Fruit fly (Drosophila melanogaster) whole organism, embryonic: ENCODE results near the gene RSG7.

ENCODE experiments used
- Atf-2 ChIP-seq: fragments of 200-800 bp; sonication (Bioruptor generic); optimal IDR thresholded peaks from 2 replicates; lab custom pipeline; 2016; ENCODE audit warnings: missing biosample characterization, missing genetic modification characterization
- Bdp1 ChIP-seq: fragments of 200-800 bp; sonication (Bioruptor generic); optimal IDR thresholded peaks from 3 replicates; lab custom pipeline; 2016; ENCODE audit warnings: missing biosample characterization, missing genetic modification characterization
- C15 ChIP-seq: fragments of 200-800 bp; sonication (Bioruptor generic); IDR thresholded peaks from 3 replicates; pipeline ENCODE4 v1.3.6; 2022; ENCODE audit warnings: missing biosample characterization, missing genetic modification characterization
- CG10267 ChIP-seq: fragments of 200-800 bp; sonication (Bioruptor generic); optimal IDR thresholded peaks from 2 replicates; lab custom pipeline; 2018; ENCODE audit warnings: missing biosample characterization, mild to moderate bottlenecking, missing genetic modification characterization, moderate library complexity
- CG10979 ChIP-seq: fragments of 200-800 bp; sonication (Bioruptor generic); optimal IDR thresholded peaks from 2 replicates; lab custom pipeline; 2018; ENCODE audit warnings: missing biosample characterization, mild to moderate bottlenecking, missing genetic modification characterization, moderate library complexity
- CG11456 ChIP-seq: fragments of 200-800 bp; sonication (Bioruptor generic); IDR thresholded peaks from 3 replicates; pipeline ENCODE4 v1.3.6; 2022; ENCODE audit warnings: missing biosample characterization, missing genetic modification characterization
- CG11504 ChIP-seq: fragments of 200-800 bp; sonication (Bioruptor generic); optimal IDR thresholded peaks from 3 replicates; lab custom pipeline; 2019; ENCODE audit warnings: missing biosample characterization, mild to moderate bottlenecking, missing genetic modification characterization, moderate library complexity
- CG13287 ChIP-seq: fragments of 200-800 bp; sonication (Bioruptor generic); IDR thresholded peaks from 2 replicates; pipeline ENCODE4 v1.3.6; 2022; ENCODE audit warnings: missing biosample characterization, missing genetic modification characterization; ENCODE audit not compliant: partially characterized antibody
- CG14441 ChIP-seq: fragments of 200-800 bp; sonication (Bioruptor generic); IDR thresholded peaks from 2 replicates; pipeline ENCODE4 v1.3.6; 2022; ENCODE audit warnings: missing biosample characterization, missing genetic modification characterization
- CG14965 ChIP-seq: fragments of 200-800 bp; sonication (Bioruptor generic); optimal IDR thresholded peaks from 2 replicates; lab custom pipeline; 2016; ENCODE audit warnings: missing biosample characterization, missing genetic modification characterization, borderline replicate concordance
- CG16815 ChIP-seq: fragments of 200-800 bp; sonication (Bioruptor generic); optimal IDR thresholded peaks from 3 replicates; lab custom pipeline; 2017; ENCODE audit warnings: missing biosample characterization, mild to moderate bottlenecking, missing genetic modification characterization
- CG17829 ChIP-seq: fragments of 200-800 bp; optimal IDR thresholded peaks from 2 replicates; lab custom pipeline; 2019; ENCODE audit warnings: missing biosample characterization, mild to moderate bottlenecking, missing genetic modification characterization, moderate library complexity
- CG2678 ChIP-seq: fragments of 200-800 bp; sonication (Bioruptor generic); optimal IDR thresholded peaks from 3 replicates; lab custom pipeline; 2019; ENCODE audit warnings: missing biosample characterization, mild to moderate bottlenecking, missing genetic modification characterization, moderate library complexity
- CG2712 ChIP-seq: fragments of 200-800 bp; optimal IDR thresholded peaks from 3 replicates; lab custom pipeline; 2019; ENCODE audit warnings: missing biosample characterization, mild to moderate bottlenecking, missing genetic modification characterization, moderate library complexity
- CG7839 ChIP-seq: fragments of 200-800 bp; sonication (Bioruptor generic); optimal IDR thresholded peaks from 3 replicates; lab custom pipeline; 2018; ENCODE audit warnings: missing biosample characterization, mild to moderate bottlenecking, missing genetic modification characterization, moderate library complexity
- CG8944 ChIP-seq: fragments of 200-800 bp; sonication (Bioruptor generic); optimal IDR thresholded peaks from 3 replicates; lab custom pipeline; 2016; ENCODE audit warnings: missing biosample characterization, missing genetic modification characterization
- CHES-1-like ChIP-seq: fragments of 200-800 bp; sonication (Bioruptor generic); optimal IDR thresholded peaks from 2 replicates; lab custom pipeline; 2016; ENCODE audit warnings: missing biosample characterization, missing genetic modification characterization
- CTCF ChIP-seq: fragments of 200-800 bp; sonication (Bioruptor generic); optimal IDR thresholded peaks from 2 replicates; lab custom pipeline; 2017; ENCODE audit warnings: missing biosample characterization, mild to moderate bottlenecking, missing genetic modification characterization, moderate library complexity
- D19A ChIP-seq: fragments of 200-800 bp; optimal IDR thresholded peaks from 3 replicates; lab custom pipeline; 2019; ENCODE audit warnings: missing biosample characterization, mild to moderate bottlenecking, missing genetic modification characterization, moderate library complexity
- D19B ChIP-seq: fragments of 200-800 bp; sonication (Bioruptor generic); optimal IDR thresholded peaks from 2 replicates; lab custom pipeline; 2017; ENCODE audit warnings: missing biosample characterization, mild to moderate bottlenecking, missing genetic modification characterization
- Dbx ChIP-seq: fragments of 200-800 bp; sonication (Bioruptor generic); IDR thresholded peaks from 3 replicates; pipeline ENCODE4 v1.3.6; 2022; ENCODE audit warnings: missing biosample characterization, missing genetic modification characterization
- Deaf1 ChIP-seq: fragments of 200-800 bp; optimal IDR thresholded peaks from 3 replicates; lab custom pipeline; 2019; ENCODE audit warnings: missing biosample characterization, mild to moderate bottlenecking, missing genetic modification characterization, moderate library complexity
- Dek ChIP-seq: fragments of 200-800 bp; sonication (Bioruptor generic); optimal IDR thresholded peaks from 3 replicates; lab custom pipeline; 2019; ENCODE audit warnings: missing biosample characterization, mild to moderate bottlenecking, missing genetic modification characterization, moderate library complexity
- Drgx ChIP-seq: fragments of 200-800 bp; sonication (Bioruptor generic); IDR thresholded peaks from 2 replicates; pipeline ENCODE4 v1.3.6; 2022; ENCODE audit warnings: missing biosample characterization, missing genetic modification characterization
- Hsf ChIP-seq: fragments of 200-800 bp; sonication (Bioruptor generic); optimal IDR thresholded peaks from 3 replicates; lab custom pipeline; 2016; ENCODE audit warnings: missing biosample characterization, missing genetic modification characterization
- Lim3 ChIP-seq: fragments of 200-800 bp; sonication (Bioruptor generic); IDR thresholded peaks from 2 replicates; pipeline ENCODE4 v1.3.6; 2022; ENCODE audit warnings: missing biosample characterization, missing genetic modification characterization
- Mes4 ChIP-seq: fragments of 200-800 bp; sonication (Bioruptor generic); optimal IDR thresholded peaks from 2 replicates; lab custom pipeline; 2016; ENCODE audit warnings: missing biosample characterization, missing genetic modification characterization
- Nf-YB ChIP-seq: fragments of 200-800 bp; sonication (Bioruptor generic); optimal IDR thresholded peaks from 3 replicates; lab custom pipeline; 2019; ENCODE audit warnings: missing biosample characterization, mild to moderate bottlenecking, missing genetic modification characterization, moderate library complexity
- Nf-YC ChIP-seq: fragments of 200-800 bp; optimal IDR thresholded peaks from 3 replicates; lab custom pipeline; 2019; ENCODE audit warnings: missing biosample characterization, mild to moderate bottlenecking, missing genetic modification characterization, moderate library complexity
- Ravus ChIP-seq: fragments of 200-800 bp; sonication (Bioruptor generic); IDR thresholded peaks from 2 replicates; pipeline ENCODE4 v1.3.6; 2022; ENCODE audit warnings: missing biosample characterization, missing genetic modification characterization
- Sin3A ChIP-seq: fragments of >200 bp; optimal IDR thresholded peaks from 2 replicates; lab custom pipeline; 2018
- Spps ChIP-seq: fragments of 200-800 bp; sonication (Bioruptor generic); optimal IDR thresholded peaks from 2 replicates; lab custom pipeline; 2018; ENCODE audit warnings: missing biosample characterization, mild to moderate bottlenecking, missing genetic modification characterization
- Trl ChIP-seq, 3 experiments: fragments of >200 bp in 2 of 3; fragments of 200-800 bp in 1 of 3; sonication (Bioruptor generic) in 1 of 3; optimal IDR thresholded peaks; 2 replicates in 1 of 3; 3 replicates in 2 of 3; lab custom pipeline; 2016 to 2017; ENCODE audit warnings: missing biosample characterization in 1 of 3, missing genetic modification characterization in 1 of 3
- Xrp1 ChIP-seq: fragments of 200-800 bp; sonication (Bioruptor generic); IDR thresholded peaks from 2 replicates; pipeline ENCODE4 v1.3.6; 2022; ENCODE audit warnings: missing biosample characterization, missing genetic modification characterization
- al ChIP-seq: fragments of 200-800 bp; sonication (Bioruptor generic); IDR thresholded peaks from 2 replicates; pipeline ENCODE4 v1.3.6; 2022; ENCODE audit warnings: missing biosample characterization, missing genetic modification characterization
- corto ChIP-seq: fragments of 200-800 bp; sonication (Bioruptor generic); optimal IDR thresholded peaks from 2 replicates; lab custom pipeline; 2016; ENCODE audit warnings: missing biosample characterization, mild to moderate bottlenecking, missing genetic modification characterization, moderate library complexity
- crc ChIP-seq: fragments of 200-800 bp; sonication (Bioruptor generic); optimal IDR thresholded peaks from 2 replicates; lab custom pipeline; 2016; ENCODE audit warnings: missing biosample characterization, missing genetic modification characterization
- dm ChIP-seq: fragments of 200-800 bp; sonication (Bioruptor generic); optimal IDR thresholded peaks from 3 replicates; lab custom pipeline; 2016; ENCODE audit warnings: missing biosample characterization, missing genetic modification characterization
- fd102C ChIP-seq: fragments of 200-800 bp; sonication (Bioruptor generic); optimal IDR thresholded peaks from 2 replicates; lab custom pipeline; 2018; ENCODE audit warnings: missing biosample characterization, mild to moderate bottlenecking, missing genetic modification characterization, moderate library complexity
- gfzf ChIP-seq: fragments of 200-800 bp; sonication (Bioruptor generic); optimal IDR thresholded peaks from 2 replicates; lab custom pipeline; 2016; ENCODE audit warnings: missing biosample characterization, mild to moderate bottlenecking, missing genetic modification characterization, moderate library complexity
- gsb-n ChIP-seq: fragments of 200-800 bp; sonication (Bioruptor generic); optimal IDR thresholded peaks from 3 replicates; lab custom pipeline; 2018; ENCODE audit warnings: missing biosample characterization, mild to moderate bottlenecking, missing genetic modification characterization
- gt ChIP-seq: fragments of 200-800 bp; sonication (Bioruptor generic); IDR thresholded peaks from 2 replicates; pipeline ENCODE4 v1.3.6; 2022; ENCODE audit warnings: missing biosample characterization, missing genetic modification characterization
- jing ChIP-seq: fragments of 200-800 bp; sonication (Bioruptor generic); optimal IDR thresholded peaks from 2 replicates; lab custom pipeline; 2018; ENCODE audit warnings: missing biosample characterization, mild to moderate bottlenecking, missing genetic modification characterization
- lola ChIP-seq, 3 experiments: fragments of >200 bp in 2 of 3; fragments of 200-800 bp in 1 of 3; sonication (Bioruptor generic) in 1 of 3; optimal IDR thresholded peaks; 2 replicates each; lab custom pipeline; 2017 to 2019; ENCODE audit warnings: missing biosample characterization in 3 of 3, missing genetic modification characterization in 3 of 3, mild to moderate bottlenecking in 1 of 3, moderate library complexity in 1 of 3
- nmo ChIP-seq: fragments of 200-800 bp; sonication (Bioruptor generic); optimal IDR thresholded peaks from 2 replicates; lab custom pipeline; 2018; ENCODE audit warnings: missing biosample characterization, mild to moderate bottlenecking, missing genetic modification characterization, moderate library complexity
- onecut ChIP-seq: fragments of 200-800 bp; sonication (Bioruptor generic); IDR thresholded peaks from 2 replicates; pipeline ENCODE4 v1.3.6; 2022; ENCODE audit warnings: missing biosample characterization, missing genetic modification characterization
- pfk ChIP-seq: fragments of 200-800 bp; sonication (Bioruptor generic); optimal IDR thresholded peaks from 2 replicates; lab custom pipeline; 2018; ENCODE audit warnings: missing biosample characterization, mild to moderate bottlenecking, missing genetic modification characterization, moderate library complexity
- zen ChIP-seq: fragments of 200-800 bp; sonication (Bioruptor generic); optimal IDR thresholded peaks from 3 replicates; lab custom pipeline; 2018; ENCODE audit warnings: missing biosample characterization, mild to moderate bottlenecking, missing genetic modification characterization, moderate library complexity
- zen2 ChIP-seq: fragments of 200-800 bp; sonication (Bioruptor generic); IDR thresholded peaks from 3 replicates; pipeline ENCODE4 v1.3.6; 2022; ENCODE audit warnings: missing biosample characterization, missing genetic modification characterization; ENCODE audit not compliant: partially characterized antibody

Gene RSG7

DNA sequence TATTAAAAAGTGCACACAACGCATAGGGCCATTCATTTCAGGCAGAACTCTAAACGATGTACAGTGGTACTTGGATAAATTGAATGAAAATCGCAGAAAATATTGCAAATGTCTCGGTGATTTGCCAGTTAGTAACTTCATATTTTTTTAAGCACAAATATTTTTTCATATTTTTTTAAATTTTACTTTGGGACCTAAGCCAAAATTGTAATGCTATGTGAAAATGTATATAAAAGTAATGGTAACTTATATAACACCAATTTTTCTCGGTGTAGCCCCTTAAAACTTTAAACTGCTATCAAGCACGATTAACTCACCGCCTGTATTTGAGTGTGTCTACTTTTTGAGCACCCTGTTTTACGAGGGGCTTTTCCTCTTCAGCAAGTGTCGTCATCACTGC is 23.0 kb downstream of the RSG7 start (continued):
- TF ChIP-seq CG17829 (tag; lab: Kevin White, UChicago) (no peak), CG11456 (GFP tag; lab: Robert Waterston, UW) (no peak), dm (GFP tag; lab: Kevin White, UChicago) (no peak), corto (GFP tag; lab: Kevin White, UChicago) (no peak), gfzf (GFP tag; lab: Kevin White, UChicago) (no peak), CG2678 (tag; lab: Kevin White, UChicago) (peak; percentile 29), fd102C (GFP tag; lab: Kevin White, UChicago) (no peak), gt (GFP tag; lab: Robert Waterston, UW) (no peak), D19A (tag; lab: Kevin White, UChicago) (peak; percentile 2), CG11504 (tag; lab: Kevin White, UChicago) (peak; percentile 48), CG2712 (tag; lab: Kevin White, UChicago) (peak; percentile 11), Atf-2 (no peak), CG14965 (GFP tag; lab: Kevin White, UChicago) (no peak), Dbx (GFP tag; lab: Robert Waterston, UW) (no peak), CG10267 (no peak), Deaf1 (tag; lab: Kevin White, UChicago) (no peak), Mes4 (GFP tag; lab: Kevin White, UChicago) (no peak), Xrp1 (GFP tag; lab: Robert Waterston, UW) (no peak), Spps (tag; lab: Kevin White, UChicago) (no peak), jing (GFP tag; lab: Kevin White, UChicago) (no peak), onecut (GFP tag; lab: Robert Waterston, UW) (no peak), nmo (no peak), Nf-YC (tag; lab: Kevin White, UChicago) (no peak), CG7839 (peak; percentile 13)

DNA sequence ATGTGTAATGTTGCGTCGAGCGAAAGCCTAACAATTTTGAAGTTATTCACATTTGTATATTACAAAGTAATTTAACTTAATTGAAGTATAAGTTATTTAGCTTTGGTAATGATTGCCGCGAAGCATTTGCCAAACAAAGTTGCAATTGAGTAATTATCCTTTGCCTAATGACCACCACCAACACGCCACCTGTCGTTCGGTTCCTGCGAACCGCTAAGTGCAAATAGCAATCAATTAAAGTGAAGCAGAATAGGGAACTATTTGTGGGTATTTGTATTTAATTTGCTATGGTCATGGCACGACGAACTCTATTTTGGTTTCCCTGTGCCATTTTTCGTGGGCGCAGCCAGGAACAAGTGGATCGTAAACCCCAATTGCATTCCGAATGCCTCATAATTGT is 23.6 kb downstream of the RSG7 start:
- no peak for TF ChIP-seq Hsf (GFP tag; lab: Kevin White, UChicago)
- peak; percentile 73 for TF ChIP-seq CG10979 (tag; lab: Kevin White, UChicago)
- TF ChIP-seq CTCF = peak; percentile 72
- TF ChIP-seq Ravus (GFP tag; lab: Robert Waterston, UW) = no peak
- TF ChIP-seq Nf-YB (GFP tag; lab: Kevin White, UChicago) = no peak

DNA sequence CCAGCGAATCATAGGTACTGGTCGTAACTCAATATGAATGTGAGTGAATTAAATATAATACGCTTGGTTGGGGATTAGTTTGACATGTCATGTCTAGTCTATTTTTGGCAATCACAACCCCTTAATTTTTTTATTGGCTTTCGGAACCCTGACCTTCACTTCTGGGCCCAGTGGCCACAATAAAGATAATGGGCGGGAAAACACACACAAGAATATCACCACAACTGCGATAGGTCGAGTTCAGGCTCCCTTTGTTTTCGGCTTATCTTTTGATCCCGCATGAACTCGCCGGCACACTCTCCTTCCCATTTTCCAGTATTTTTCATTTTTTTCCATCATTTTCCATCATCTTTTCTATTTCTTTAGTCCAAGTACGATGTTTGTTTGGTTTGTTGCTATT is 26.0 kb downstream of the RSG7 start:
- TF ChIP-seq gsb-n (tag; lab: Kevin White, UChicago) (no peak), zen (tag; lab: Kevin White, UChicago) (no peak), al (GFP tag; lab: Robert Waterston, UW) (no peak), CG14441 (GFP tag; lab: Robert Waterston, UW) (no peak), Lim3 (GFP tag; lab: Robert Waterston, UW) (no peak), CG16815 (no peak), CG13287 (GFP tag; lab: Robert Waterston, UW) (no peak), Trl (optimal IDR thresholded peaks at IDR 0.05; lab: Kevin White, UChicago) (no peak), Trl (GFP tag; optimal IDR thresholded peaks at IDR 0.05; lab: Kevin White, UChicago) (no peak), Dek (tag; lab: Kevin White, UChicago) (no peak), Bdp1 (GFP tag; lab: Kevin White, UChicago) (no peak), CHES-1-like (GFP tag; lab: Kevin White, UChicago) (no peak), D19B (GFP tag; lab: Kevin White, UChicago) (no peak), CG8944 (GFP tag; lab: Kevin White, UChicago) (no peak), C15 (no peak), crc (GFP tag; lab: Kevin White, UChicago) (no peak), Drgx (no peak), Sin3A (lab: Kevin White, UChicago) (no peak), pfk (GFP tag; lab: Kevin White, UChicago) (no peak), lola (GFP tag; optimal IDR thresholded peaks at IDR 0.05; lab: Kevin White, UChicago) (no peak), zen2 (GFP tag; lab: Robert Waterston, UW) (no peak)
- TF ChIP-seq, all 482 proteins: peak for 0
